Fruit fly (Drosophila melanogaster): ENCODE results near the gene PIG-Wa.

The PIG-Wa gene

DNA sequence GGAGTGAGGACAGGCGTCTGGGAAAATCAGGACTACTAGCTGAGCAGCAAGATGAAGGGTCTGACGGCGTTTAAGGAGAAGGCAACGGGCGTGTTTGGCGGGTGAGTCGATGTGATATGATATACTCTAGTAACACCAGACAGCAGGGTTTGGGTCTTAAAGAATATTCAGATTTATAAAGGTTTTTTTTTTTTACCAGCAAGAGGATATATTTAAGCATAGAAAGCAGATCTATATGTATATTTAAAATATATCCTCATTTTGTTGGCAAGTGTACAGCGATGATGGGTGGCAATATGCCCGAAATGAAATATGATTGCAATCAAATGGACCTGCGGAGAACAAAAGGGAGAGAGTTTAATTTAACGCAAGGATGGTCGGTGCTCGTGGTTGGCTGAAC lies 19.2 kb downstream of the PIG-Wa start:
- TF ChIP-seq CG1621 (tag; optimal IDR thresholded peaks at IDR 0.05), result no peak
- TF ChIP-seq Met (GFP tag; optimal IDR thresholded peaks at IDR 0.05), result no peak
- no peak for TF ChIP-seq Lpt (GFP tag; optimal IDR thresholded peaks at IDR 0.05)
- TF ChIP-seq Sox14 (GFP tag; optimal IDR thresholded peaks at IDR 0.05), result no peak
- TF ChIP-seq svp (GFP tag), result peak; percentile 41
- no peak for TF ChIP-seq Smox (GFP tag; optimal IDR thresholded peaks at IDR 0.05)

DNA sequence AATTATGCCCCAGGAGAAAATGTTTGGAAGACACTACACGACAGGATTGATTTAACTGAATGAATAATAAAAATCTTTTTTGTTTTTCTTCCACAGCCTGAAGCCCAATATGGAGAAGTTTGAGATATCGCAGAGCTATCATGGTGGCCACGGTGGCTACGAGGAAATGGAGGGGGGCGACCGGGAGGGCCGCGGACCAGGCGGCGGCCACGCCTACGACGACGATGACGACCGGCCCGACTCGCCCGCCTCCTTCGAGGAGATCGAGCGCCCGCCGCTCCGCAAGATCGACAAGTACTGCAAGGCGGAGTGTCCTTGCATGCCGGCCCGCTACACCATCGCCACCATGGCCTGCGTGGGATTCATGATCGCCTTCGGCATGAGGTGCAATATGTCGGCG lies 21.6 kb downstream of the PIG-Wa start:
- no peak for TF ChIP-seq Ets21C (GFP tag; optimal IDR thresholded peaks at IDR 0.05)
- TF ChIP-seq vri (GFP tag; optimal IDR thresholded peaks at IDR 0.05), result no peak
- TF ChIP-seq svp (GFP tag), result no peak
- no peak for TF ChIP-seq Sox14 (GFP tag; optimal IDR thresholded peaks at IDR 0.05)
- TF ChIP-seq CG16779 (tag; optimal IDR thresholded peaks at IDR 0.05), result no peak
- TF ChIP-seq fkh (GFP tag; optimal IDR thresholded peaks at IDR 0.05), result no peak
- no peak for TF ChIP-seq Gug (GFP tag; IDR thresholded peaks at IDR 0.05)
- no peak for TF ChIP-seq Smox (GFP tag; optimal IDR thresholded peaks at IDR 0.05)
- TF ChIP-seq fd85E (GFP tag; optimal IDR thresholded peaks at IDR 0.05), result no peak
- no peak for TF ChIP-seq CG1621 (tag; optimal IDR thresholded peaks at IDR 0.05)
- no peak for TF ChIP-seq Hr39 (GFP tag; optimal IDR thresholded peaks at IDR 0.05)
- TF ChIP-seq CG11762 (GFP tag; optimal IDR thresholded peaks at IDR 0.05; ENCODE audit: insufficient read depth), result no peak
- no peak for TF ChIP-seq Lpt (GFP tag; optimal IDR thresholded peaks at IDR 0.05)
- no peak for TF ChIP-seq lz (GFP tag; optimal IDR thresholded peaks at IDR 0.05)
- no peak for TF ChIP-seq esn (GFP tag; optimal IDR thresholded peaks at IDR 0.05)
- TF ChIP-seq cyc (GFP tag; optimal IDR thresholded peaks at IDR 0.05), result no peak
- TF ChIP-seq CG7368 (GFP tag; optimal IDR thresholded peaks at IDR 0.05), result no peak
- no peak for TF ChIP-seq CG9139 (GFP tag; optimal IDR thresholded peaks at IDR 0.05)
- TF ChIP-seq CG32006 (GFP tag; optimal IDR thresholded peaks at IDR 0.05), result no peak

DNA sequence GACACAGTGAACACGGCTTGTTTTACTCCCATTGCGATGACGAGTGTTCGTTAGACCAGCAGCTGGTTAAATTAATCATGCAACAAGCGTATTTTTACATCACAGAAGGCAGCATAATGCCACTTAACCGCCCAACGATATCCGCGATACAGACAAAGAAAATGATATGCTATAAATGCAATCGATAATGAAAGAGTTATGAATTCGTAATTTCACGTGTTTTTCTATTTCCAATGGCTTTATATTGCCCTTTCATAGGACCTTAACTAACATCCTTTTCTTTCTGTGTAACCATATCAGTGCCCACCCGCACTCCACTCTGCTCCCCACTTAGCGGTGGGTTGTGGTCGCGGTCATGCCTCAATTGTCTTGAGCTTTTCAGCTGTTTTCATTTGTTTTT lies 30.1 kb downstream of the PIG-Wa start:
- no peak for TF ChIP-seq CG6808 (GFP tag; optimal IDR thresholded peaks at IDR 0.05)
- no peak for TF ChIP-seq CG11762 (GFP tag; optimal IDR thresholded peaks at IDR 0.05; ENCODE audit: insufficient read depth)
- peak; percentile 38 for TF ChIP-seq CG4318 (GFP tag; optimal IDR thresholded peaks at IDR 0.05)
- no peak for TF ChIP-seq fd59A (GFP tag; optimal IDR thresholded peaks at IDR 0.05)
- no peak for TF ChIP-seq fkh (GFP tag; optimal IDR thresholded peaks at IDR 0.05)
- TF ChIP-seq Met (GFP tag; optimal IDR thresholded peaks at IDR 0.05), result no peak
- no peak for TF ChIP-seq CG31627 (GFP tag; optimal IDR thresholded peaks at IDR 0.05)
- no peak for TF ChIP-seq Smox (GFP tag; optimal IDR thresholded peaks at IDR 0.05)
- TF ChIP-seq Ets96B (tag; optimal IDR thresholded peaks at IDR 0.05), result no peak
- TF ChIP-seq acj6 (GFP tag; optimal IDR thresholded peaks at IDR 0.05), result no peak
- peak; percentile 16 for TF ChIP-seq pdm3 (GFP tag; optimal IDR thresholded peaks at IDR 0.05)
- no peak for TF ChIP-seq CG11902 (GFP tag; optimal IDR thresholded peaks at IDR 0.05)
- no peak for TF ChIP-seq CG34406 (GFP tag; optimal IDR thresholded peaks at IDR 0.05)
- TF ChIP-seq CG6276 (GFP tag; optimal IDR thresholded peaks at IDR 0.05), result no peak
- no peak for TF ChIP-seq Blimp-1 (GFP tag; optimal IDR thresholded peaks at IDR 0.05)
- no peak for TF ChIP-seq CG8319 (GFP tag; optimal IDR thresholded peaks at IDR 0.05)
- no peak for TF ChIP-seq svp (GFP tag)
- no peak for TF ChIP-seq Ets21C (GFP tag; optimal IDR thresholded peaks at IDR 0.05)
- TF ChIP-seq topi (GFP tag; optimal IDR thresholded peaks at IDR 0.05), result no peak
- no peak for TF ChIP-seq vri (GFP tag; optimal IDR thresholded peaks at IDR 0.05)
- TF ChIP-seq Sox14 (GFP tag; optimal IDR thresholded peaks at IDR 0.05), result no peak
- no peak for TF ChIP-seq CG6163 (GFP tag; IDR thresholded peaks at IDR 0.05)
- TF ChIP-seq CG1621 (tag; optimal IDR thresholded peaks at IDR 0.05), result no peak
- TF ChIP-seq CG11294 (GFP tag; IDR thresholded peaks at IDR 0.05), result peak; percentile 59; the same call in 1 of the 2 replicates
- TF ChIP-seq esn (GFP tag; optimal IDR thresholded peaks at IDR 0.05), result no peak
- TF ChIP-seq dsx (GFP tag; optimal IDR thresholded peaks at IDR 0.05; ENCODE audit: poor library complexity, severe bottlenecking), result no peak
- no peak for TF ChIP-seq CG6854 (GFP tag; optimal IDR thresholded peaks at IDR 0.05)
- TF ChIP-seq Hr39 (GFP tag; optimal IDR thresholded peaks at IDR 0.05), result no peak
- peak; percentile 3 for TF ChIP-seq Hr38 (GFP tag; optimal IDR thresholded peaks at IDR 0.05)
- peak; percentile 23 for TF ChIP-seq achi (GFP tag; optimal IDR thresholded peaks at IDR 0.05)
- no peak; the same call in 1 of the 2 replicates for TF ChIP-seq CG15336 (GFP tag; IDR thresholded peaks at IDR 0.05)
- no peak for TF ChIP-seq cyc (GFP tag; optimal IDR thresholded peaks at IDR 0.05)
- no peak for TF ChIP-seq lz (GFP tag; optimal IDR thresholded peaks at IDR 0.05)
- peak; percentile 48 for TF ChIP-seq Hr4 (GFP tag; optimal IDR thresholded peaks at IDR 0.05)
- no peak for TF ChIP-seq CG10669 (GFP tag; optimal IDR thresholded peaks at IDR 0.05)
- no peak for TF ChIP-seq CG16779 (tag; optimal IDR thresholded peaks at IDR 0.05)
- no peak for TF ChIP-seq salr (GFP tag; optimal IDR thresholded peaks at IDR 0.05)
- no peak for TF ChIP-seq CG3032 (tag; optimal IDR thresholded peaks at IDR 0.05)
- TF ChIP-seq Sox15 (GFP tag; optimal IDR thresholded peaks at IDR 0.05), result no peak
- no peak for TF ChIP-seq CG8632 (GFP tag; optimal IDR thresholded peaks at IDR 0.05)

All from whole organism, prepupa.